Fruit fly (Drosophila melanogaster) whole organism, prepupa: ENCODE data around the gene Pdxk.

ENCODE experiments used
- CG11762 ChIP-seq: fragments of 200-800 bp; sonication (Bioruptor generic); optimal IDR thresholded peaks from 3 replicates; lab custom pipeline; 2016; ENCODE audit warnings: missing biosample characterization, missing genetic modification characterization; ENCODE audit not compliant: insufficient read depth
- CG34406 ChIP-seq: fragments of 200-800 bp; sonication (Bioruptor generic); optimal IDR thresholded peaks from 3 replicates; lab custom pipeline; 2016; ENCODE audit warnings: missing biosample characterization, missing genetic modification characterization
- CG8632 ChIP-seq: fragments of 200-800 bp; sonication (Bioruptor generic); optimal IDR thresholded peaks from 3 replicates; lab custom pipeline; 2016; ENCODE audit warnings: missing biosample characterization, missing genetic modification characterization
- Eip78C ChIP-seq: fragments of 200-800 bp; sonication (Bioruptor generic); peaks from one replicate; lab custom pipeline; 2016; ENCODE audit warnings: missing biosample characterization, missing genetic modification characterization
- Lpt ChIP-seq: fragments of 200-800 bp; sonication (Bioruptor generic); optimal IDR thresholded peaks from 3 replicates; lab custom pipeline; 2016; ENCODE audit warnings: missing biosample characterization, missing genetic modification characterization
- Sox102F ChIP-seq: fragments of 200-800 bp; sonication (Bioruptor generic); optimal IDR thresholded peaks from 2 replicates; lab custom pipeline; 2016; ENCODE audit warnings: missing biosample characterization, mild to moderate bottlenecking, missing genetic modification characterization
- net ChIP-seq: fragments of 200-800 bp; sonication (Bioruptor generic); optimal IDR thresholded peaks from 3 replicates; lab custom pipeline; 2016; ENCODE audit warnings: missing biosample characterization, missing genetic modification characterization
- ss ChIP-seq, 2 experiments: fragments of 200-800 bp; sonication (Bioruptor generic); optimal IDR thresholded peaks; 2 replicates in 1 of 2; 3 replicates in 1 of 2; lab custom pipeline; 2017 to 2018; ENCODE audit warnings: mild to moderate bottlenecking in 2 of 2, missing biosample characterization in 2 of 2, missing genetic modification characterization in 2 of 2, moderate library complexity in 1 of 2

- TF ChIP-seq Lpt (GFP tag; lab: Kevin White, UChicago) (no peak), CG34406 (no peak), CG11762 (GFP tag; lab: Kevin White, UChicago) (no peak), Sox102F (GFP tag; lab: Kevin White, UChicago) (no peak), ss (GFP tag; optimal IDR thresholded peaks at IDR 0.05; lab: Kevin White, UChicago) (no peak), net (no peak), CG8632 (GFP tag; lab: Kevin White, UChicago) (no peak), Eip78C (GFP tag; lab: Kevin White, UChicago) (no peak)
Observed at dm6 chr3L:9376573-9376972, 16.5 kb downstream of the Pdxk start.
